Fruit fly (Drosophila melanogaster): ENCODE measurements around the gene Neurochondrin.

Neurochondrin gene

dm6 chr3R:6425454-6426156 is 42.6 kb upstream of the Neurochondrin start:
- TF ChIP-seq CG9948 (tag; optimal IDR thresholded peaks at IDR 0.05) (peak; percentile 55), CG34367 (tag; optimal IDR thresholded peaks at IDR 0.05) (no peak), Pif1B (GFP tag; optimal IDR thresholded peaks at IDR 0.05) (peak; percentile 2), CG14655 (GFP tag; optimal IDR thresholded peaks at IDR 0.05) (peak; percentile 76), CG8301 (tag; optimal IDR thresholded peaks at IDR 0.05) (peak; percentile 74), CG32121 (GFP tag; IDR thresholded peaks at IDR 0.05) (no peak), CG13204 (GFP tag; optimal IDR thresholded peaks at IDR 0.05) (no peak), rn (GFP tag; IDR thresholded peaks at IDR 0.05) (no peak), EcR (GFP tag; optimal IDR thresholded peaks at IDR 0.05) (no peak), CG10348 (GFP tag; IDR thresholded peaks at IDR 0.05) (no peak), CG17806 (tag; optimal IDR thresholded peaks at IDR 0.05) (peak; percentile 44), CG4496 (GFP tag; IDR thresholded peaks at IDR 0.05) (0 out of 3 replicates have a peak, but pooled peaks have one; percentile 27), Snoo (tag; optimal IDR thresholded peaks at IDR 0.05) (peak; percentile 8), CG12605 (GFP tag; IDR thresholded peaks at IDR 0.05) (no peak), CG15710 (tag; optimal IDR thresholded peaks at IDR 0.05) (peak; percentile 34), Ets98B (GFP tag; IDR thresholded peaks at IDR 0.05) (no peak), D1 (tag; optimal IDR thresholded peaks at IDR 0.05) (no peak), CG8159 (tag; optimal IDR thresholded peaks at IDR 0.05) (peak; percentile 48), gl (tag; optimal IDR thresholded peaks at IDR 0.05) (no peak), fd96Ca (GFP tag; IDR thresholded peaks at IDR 0.05) (peak; percentile 16; the same call in 1 of the 3 replicates), Pif1A (GFP tag; optimal IDR thresholded peaks at IDR 0.05) (peak; percentile 51)

DNA sequence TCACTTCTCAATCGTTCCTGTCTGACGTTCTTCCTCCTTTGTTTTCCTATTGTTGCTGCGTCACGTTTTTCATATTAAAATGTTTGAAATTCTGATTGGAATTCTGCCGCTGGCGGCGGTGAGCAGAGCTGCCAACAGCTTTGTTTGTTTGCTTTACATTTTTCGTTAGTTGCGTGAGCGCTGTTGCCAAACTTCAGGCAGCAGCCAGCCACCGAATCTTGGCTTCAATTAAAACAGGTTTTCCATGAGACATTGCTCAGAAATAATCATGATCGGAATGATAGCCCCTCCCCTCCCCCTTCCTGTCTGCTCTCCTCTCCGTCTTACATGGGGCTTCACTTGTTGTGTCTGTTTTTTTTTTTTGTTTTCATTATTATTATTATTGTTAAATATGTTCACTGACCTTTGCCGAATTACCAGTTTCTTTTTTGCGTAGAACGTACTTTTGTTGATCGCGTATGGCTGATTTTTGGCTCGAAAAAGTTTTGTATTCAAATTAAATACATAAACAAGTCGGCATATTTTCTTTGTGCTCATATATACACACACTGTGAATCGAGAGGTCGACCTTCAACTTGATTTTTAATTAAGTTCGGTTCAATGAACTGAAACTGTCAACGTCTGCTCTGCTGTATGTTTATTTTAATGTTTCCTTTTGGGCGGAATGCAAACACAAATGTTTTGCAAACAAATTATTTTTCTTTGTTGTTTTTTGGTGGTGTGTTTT is 41.9 kb upstream of the Neurochondrin start:
- TF ChIP-seq Snoo (tag; optimal IDR thresholded peaks at IDR 0.05) (peak; percentile 56), fd96Ca (GFP tag; IDR thresholded peaks at IDR 0.05) (peak; percentile 49; the same call in 2 of the 3 replicates), EcR (GFP tag; optimal IDR thresholded peaks at IDR 0.05) (peak; percentile 81), CG10348 (GFP tag; IDR thresholded peaks at IDR 0.05) (no peak), Ets98B (GFP tag; IDR thresholded peaks at IDR 0.05) (no peak)

DNA sequence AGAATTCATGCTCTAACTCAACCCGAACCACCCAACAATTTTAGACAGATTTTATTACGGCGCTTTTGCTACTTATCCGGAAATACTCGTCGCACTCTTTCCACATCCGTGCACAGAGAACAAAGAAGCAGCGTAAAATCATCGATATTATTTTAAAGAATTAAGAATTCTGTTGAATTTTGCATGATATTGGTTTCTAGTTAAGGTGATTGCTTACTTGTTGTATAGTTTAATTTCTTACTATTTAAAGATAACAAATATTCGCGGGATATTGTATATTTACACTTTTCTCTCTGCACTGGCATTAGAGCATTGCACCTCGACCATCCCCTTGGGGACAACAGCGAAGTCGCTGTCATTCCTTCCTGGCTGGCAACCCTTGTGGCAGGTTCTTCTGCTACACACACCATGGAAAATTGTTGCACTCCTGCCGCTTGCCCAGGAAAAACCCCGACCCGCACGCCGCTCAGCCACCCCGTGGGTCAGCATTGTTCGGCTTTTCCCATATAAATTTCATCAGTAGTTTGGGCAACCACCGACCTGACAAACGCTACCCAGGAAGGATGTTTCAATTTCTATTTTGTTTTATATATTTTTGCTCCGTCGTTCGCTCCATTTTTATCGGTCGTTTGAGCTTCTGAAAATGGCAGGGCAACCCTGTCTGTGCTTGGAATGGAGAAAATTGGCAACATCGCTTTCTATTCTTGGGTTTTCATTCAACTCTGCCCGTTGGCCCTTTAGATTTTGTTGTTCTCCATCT is 40.4 kb upstream of the Neurochondrin start:
- no peak for TF ChIP-seq fd96Ca (GFP tag; IDR thresholded peaks at IDR 0.05)
- no peak for TF ChIP-seq CG10348 (GFP tag; IDR thresholded peaks at IDR 0.05)
- TF ChIP-seq CG15710 (tag; optimal IDR thresholded peaks at IDR 0.05): peak; percentile 56
- peak; percentile 9 for TF ChIP-seq EcR (GFP tag; optimal IDR thresholded peaks at IDR 0.05)
- no peak for TF ChIP-seq CG4496 (GFP tag; IDR thresholded peaks at IDR 0.05)
- TF ChIP-seq Snoo (tag; optimal IDR thresholded peaks at IDR 0.05): peak; percentile 14
- TF ChIP-seq CG32121 (GFP tag; IDR thresholded peaks at IDR 0.05): 0 out of 2 replicates have a peak, but pooled peaks have one; percentile 38
- TF ChIP-seq CG12605 (GFP tag; IDR thresholded peaks at IDR 0.05): no peak
- peak; percentile 64 for TF ChIP-seq Pif1A (GFP tag; optimal IDR thresholded peaks at IDR 0.05)
- TF ChIP-seq Ets98B (GFP tag; IDR thresholded peaks at IDR 0.05): 0 out of 2 replicates have a peak, but pooled peaks have one; percentile 15
- TF ChIP-seq rn (GFP tag; IDR thresholded peaks at IDR 0.05): no peak
- peak; percentile 51 for TF ChIP-seq CG14655 (GFP tag; optimal IDR thresholded peaks at IDR 0.05)
- TF ChIP-seq CG8301 (tag; optimal IDR thresholded peaks at IDR 0.05): peak; percentile 40
- no peak for TF ChIP-seq D1 (tag; optimal IDR thresholded peaks at IDR 0.05)
- peak; percentile 45 for TF ChIP-seq CG34367 (tag; optimal IDR thresholded peaks at IDR 0.05)
- peak; percentile 9 for TF ChIP-seq gl (tag; optimal IDR thresholded peaks at IDR 0.05)
- TF ChIP-seq CG9948 (tag; optimal IDR thresholded peaks at IDR 0.05): peak; percentile 45
- TF ChIP-seq Pif1B (GFP tag; optimal IDR thresholded peaks at IDR 0.05): peak; percentile 30
- TF ChIP-seq CG8159 (tag; optimal IDR thresholded peaks at IDR 0.05): peak; percentile 65
- no peak for TF ChIP-seq CG13204 (GFP tag; optimal IDR thresholded peaks at IDR 0.05)
- TF ChIP-seq CG17806 (tag; optimal IDR thresholded peaks at IDR 0.05): peak; percentile 56

- TF ChIP-seq CG8159 (tag; optimal IDR thresholded peaks at IDR 0.05) (no peak), CG15710 (tag; optimal IDR thresholded peaks at IDR 0.05) (no peak), CG9948 (tag; optimal IDR thresholded peaks at IDR 0.05) (no peak), CG34367 (tag; optimal IDR thresholded peaks at IDR 0.05) (no peak), fd96Ca (GFP tag; IDR thresholded peaks at IDR 0.05) (no peak), CG14655 (GFP tag; optimal IDR thresholded peaks at IDR 0.05) (no peak), Pif1A (GFP tag; optimal IDR thresholded peaks at IDR 0.05) (no peak), CG32121 (GFP tag; IDR thresholded peaks at IDR 0.05) (no peak), Ets98B (GFP tag; IDR thresholded peaks at IDR 0.05) (no peak), rn (GFP tag; IDR thresholded peaks at IDR 0.05) (no peak), CG8301 (tag; optimal IDR thresholded peaks at IDR 0.05) (no peak), CG10348 (GFP tag; IDR thresholded peaks at IDR 0.05) (no peak), gl (tag; optimal IDR thresholded peaks at IDR 0.05) (no peak), CG4496 (GFP tag; IDR thresholded peaks at IDR 0.05) (no peak), D1 (tag; optimal IDR thresholded peaks at IDR 0.05) (no peak), CG13204 (GFP tag; optimal IDR thresholded peaks at IDR 0.05) (no peak), Pif1B (GFP tag; optimal IDR thresholded peaks at IDR 0.05) (no peak)
Measured at dm6 chr3R:6428935-6429334, 39.3 kb upstream of the Neurochondrin start.

dm6 chr3R:6429706-6430105 is 38.5 kb upstream of the Neurochondrin start:
- TF ChIP-seq CG15710 (tag; optimal IDR thresholded peaks at IDR 0.05) (no peak), CG12605 (GFP tag; IDR thresholded peaks at IDR 0.05) (peak; percentile 59), Ets98B (GFP tag; IDR thresholded peaks at IDR 0.05) (peak; percentile 62; the same call in 1 of the 2 replicates), Snoo (tag; optimal IDR thresholded peaks at IDR 0.05) (no peak), CG10348 (GFP tag; IDR thresholded peaks at IDR 0.05) (no peak), CG8159 (tag; optimal IDR thresholded peaks at IDR 0.05) (no peak), CG32121 (GFP tag; IDR thresholded peaks at IDR 0.05) (peak; percentile 70), CG9948 (tag; optimal IDR thresholded peaks at IDR 0.05) (no peak), fd96Ca (GFP tag; IDR thresholded peaks at IDR 0.05) (peak; percentile 61; the same call in 2 of the 3 replicates), Pif1B (GFP tag; optimal IDR thresholded peaks at IDR 0.05) (no peak), CG17806 (tag; optimal IDR thresholded peaks at IDR 0.05) (no peak), CG14655 (GFP tag; optimal IDR thresholded peaks at IDR 0.05) (peak; percentile 1), gl (tag; optimal IDR thresholded peaks at IDR 0.05) (no peak), CG4496 (GFP tag; IDR thresholded peaks at IDR 0.05) (peak; percentile 68; the same call in 2 of the 3 replicates), CG13204 (GFP tag; optimal IDR thresholded peaks at IDR 0.05) (no peak), EcR (GFP tag; optimal IDR thresholded peaks at IDR 0.05) (no peak), D1 (tag; optimal IDR thresholded peaks at IDR 0.05) (no peak), Pif1A (GFP tag; optimal IDR thresholded peaks at IDR 0.05) (no peak), CG8301 (tag; optimal IDR thresholded peaks at IDR 0.05) (no peak), CG34367 (tag; optimal IDR thresholded peaks at IDR 0.05) (no peak), rn (GFP tag; IDR thresholded peaks at IDR 0.05) (no peak)

All from whole organism, pupa.